Worm (Caenorhabditis elegans): ENCODE measurements around the gene C45B11.9.

- TF ChIP-seq hmg-20 (GFP tag; IDR thresholded peaks at IDR 0.05) (no peak), unc-62 (GFP tag; optimal IDR thresholded peaks at IDR 0.05) (peak; percentile 88), let-526 (GFP tag; IDR thresholded peaks at IDR 0.05) (no peak), aptf-2 (GFP tag; conservative IDR thresholded peaks at IDR 0.05) (no peak), ceh-58 (GFP tag; IDR thresholded peaks at IDR 0.05) (no peak), unc-130 (GFP tag; optimal IDR thresholded peaks at IDR 0.05) (no peak), ztf-6 (GFP tag; IDR thresholded peaks at IDR 0.05) (no peak), ama-1 (optimal IDR thresholded peaks at IDR 0.05) (no peak), ama-1 (GFP tag; optimal IDR thresholded peaks at IDR 0.05) (no peak), efl-1 (GFP tag; optimal IDR thresholded peaks at IDR 0.05) (no peak), nfya-2 (GFP tag; IDR thresholded peaks at IDR 0.05) (no peak), ets-4 (GFP tag; optimal IDR thresholded peaks at IDR 0.05) (peak; percentile 2), snpc-1.1 (tag; optimal IDR thresholded peaks at IDR 0.05; ENCODE audit: insufficient read depth) (no peak), nfyb-1 (GFP tag; IDR thresholded peaks at IDR 0.05) (no peak)
Observed at ce11 chrV:11069277-11069676, 29.2 kb downstream of the C45B11.9 start, which contains the start of gene T04C12.8.
